Worm (Caenorhabditis elegans) whole organism, mixed stage, embryonic: ENCODE data around the gene vang-1.

Source experiments
- M03D4.4 ChIP-seq: sonication (generic microtip); optimal IDR thresholded peaks from 2 replicates; lab custom pipeline; 2017; ENCODE audit warnings: mild to moderate bottlenecking, missing genetic modification characterization, missing compliant biosample characterization
- bed-3 ChIP-seq: fragments of 200-800 bp; sonication (Bioruptor generic); optimal IDR thresholded peaks from 3 replicates; lab custom pipeline; 2018; ENCODE audit warnings: mild to moderate bottlenecking, missing genetic modification characterization, moderate library complexity, missing compliant biosample characterization
- blmp-1 ChIP-seq: fragments of 150-350 bp; optimal IDR thresholded peaks from 2 replicates; lab custom pipeline; 2014; ENCODE audit warnings: missing biosample characterization, missing genetic modification characterization
- ceh-39 ChIP-seq: fragments of 150-350 bp; optimal IDR thresholded peaks from 2 replicates; lab custom pipeline; 2014; ENCODE audit warnings: missing biosample characterization, missing genetic modification characterization
- ceh-43 ChIP-seq: fragments of 200-800 bp; sonication (Bioruptor generic); optimal IDR thresholded peaks from 2 replicates; lab custom pipeline; 2018; ENCODE audit warnings: mild to moderate bottlenecking, missing genetic modification characterization, moderate library complexity, missing compliant biosample characterization
- ceh-83 ChIP-seq: fragments of 200-800 bp; sonication (Bioruptor generic); optimal IDR thresholded peaks from 2 replicates; lab custom pipeline; 2018; ENCODE audit warnings: mild to moderate bottlenecking, missing genetic modification characterization, missing compliant biosample characterization
- ces-1 ChIP-seq: fragments of 150-350 bp; optimal IDR thresholded peaks from 2 replicates; lab custom pipeline; 2014; ENCODE audit warnings: missing biosample characterization, missing genetic modification reagents, missing genetic modification characterization
- cnd-1 ChIP-seq: fragments of 200-800 bp; sonication (Bioruptor generic); optimal IDR thresholded peaks from 2 replicates; lab custom pipeline; 2018; ENCODE audit warnings: mild to moderate bottlenecking, missing genetic modification characterization, missing compliant biosample characterization
- drap-1 ChIP-seq: fragments of 200-800 bp; sonication (Bioruptor generic); optimal IDR thresholded peaks from 3 replicates; lab custom pipeline; 2018; ENCODE audit warnings: mild to moderate bottlenecking, missing genetic modification characterization, missing compliant biosample characterization
- elt-1 ChIP-seq: sonication (generic microtip); optimal IDR thresholded peaks from 2 replicates; lab custom pipeline; 2017; ENCODE audit warnings: missing genetic modification characterization, mild to moderate bottlenecking, missing compliant biosample characterization, antibody characterized with exemption, moderate library complexity, borderline replicate concordance; ENCODE audit not compliant: insufficient read depth
- elt-3 ChIP-seq: fragments of 150-350 bp; optimal IDR thresholded peaks from 2 replicates; lab custom pipeline; 2014; ENCODE audit warnings: missing biosample characterization, missing genetic modification characterization
- flh-1 ChIP-seq: fragments of 200-800 bp; sonication (Bioruptor generic); optimal IDR thresholded peaks from 2 replicates; lab custom pipeline; 2018; ENCODE audit warnings: mild to moderate bottlenecking, missing genetic modification characterization, moderate library complexity, missing compliant biosample characterization
- ham-2 ChIP-seq: fragments of 200-800 bp; sonication (Bioruptor generic); optimal IDR thresholded peaks from 2 replicates; lab custom pipeline; 2018; ENCODE audit warnings: mild to moderate bottlenecking, missing genetic modification characterization, missing compliant biosample characterization
- hlh-1 ChIP-seq: fragments of 150-350 bp; optimal IDR thresholded peaks from 2 replicates; lab custom pipeline; 2014; ENCODE audit warnings: missing biosample characterization, missing genetic modification reagents, missing genetic modification characterization
- lin-13 ChIP-seq: fragments of 150-350 bp; optimal IDR thresholded peaks from 2 replicates; lab custom pipeline; 2014; ENCODE audit warnings: missing biosample characterization, missing genetic modification characterization
- lin-32 ChIP-seq: fragments of 200-800 bp; sonication (Bioruptor generic); optimal IDR thresholded peaks from 2 replicates; lab custom pipeline; 2018; ENCODE audit warnings: mild to moderate bottlenecking, missing genetic modification characterization, missing compliant biosample characterization
- lsy-2 ChIP-seq: fragments of 150-350 bp; optimal IDR thresholded peaks from 2 replicates; lab custom pipeline; 2014; ENCODE audit warnings: missing biosample characterization, missing genetic modification characterization
- mab-5 ChIP-seq: fragments of 150-350 bp; optimal IDR thresholded peaks from 2 replicates; lab custom pipeline; 2014; ENCODE audit warnings: missing biosample characterization, missing genetic modification characterization
- mep-1 ChIP-seq: fragments of 150-350 bp; optimal IDR thresholded peaks from 2 replicates; lab custom pipeline; 2017; ENCODE audit warnings: missing biosample characterization, missing genetic modification reagents, missing genetic modification characterization, inconsistent platforms
- mls-2 ChIP-seq: sonication (generic microtip); optimal IDR thresholded peaks from 2 replicates; lab custom pipeline; 2016; ENCODE audit warnings: mild to moderate bottlenecking, missing genetic modification characterization, moderate library complexity, missing compliant biosample characterization
- nhr-12 ChIP-seq: fragments of 150-350 bp; optimal IDR thresholded peaks from 2 replicates; lab custom pipeline; 2014; ENCODE audit warnings: missing biosample characterization, missing genetic modification characterization
- nhr-2 ChIP-seq: fragments of 150-350 bp; optimal IDR thresholded peaks from 2 replicates; lab custom pipeline; 2014; ENCODE audit warnings: missing biosample characterization, missing genetic modification characterization
- nhr-237 ChIP-seq: fragments of 150-350 bp; optimal IDR thresholded peaks from 2 replicates; lab custom pipeline; 2014; ENCODE audit warnings: missing biosample characterization, missing genetic modification characterization
- nhr-28 ChIP-seq: fragments of 150-350 bp; optimal IDR thresholded peaks from 2 replicates; lab custom pipeline; 2014; ENCODE audit warnings: missing biosample characterization, missing genetic modification characterization
- nhr-76 ChIP-seq: sonication (generic microtip); optimal IDR thresholded peaks from 2 replicates; lab custom pipeline; 2017; ENCODE audit warnings: missing biosample characterization, missing genetic modification characterization
- pha-4 ChIP-seq: fragments of 150-350 bp; optimal IDR thresholded peaks from 2 replicates; lab custom pipeline; 2018; ENCODE audit warnings: missing biosample characterization, missing genetic modification reagents, missing genetic modification characterization
- sem-2 ChIP-seq: fragments of 200-800 bp; sonication (Bioruptor generic); optimal IDR thresholded peaks from 2 replicates; lab custom pipeline; 2018; ENCODE audit warnings: mild to moderate bottlenecking, missing genetic modification characterization, missing compliant biosample characterization
- snpc-4 ChIP-seq: fragments of 150-350 bp; optimal IDR thresholded peaks from 2 replicates; lab custom pipeline; 2014; ENCODE audit warnings: missing biosample characterization, missing genetic modification characterization
- sptf-1 ChIP-seq: sonication (generic microtip); optimal IDR thresholded peaks from 2 replicates; lab custom pipeline; 2017; ENCODE audit warnings: mild to moderate bottlenecking, missing genetic modification characterization, moderate library complexity, missing compliant biosample characterization
- tbx-8 ChIP-seq: fragments of 200-800 bp; sonication (Bioruptor generic); optimal IDR thresholded peaks from 2 replicates; lab custom pipeline; 2018; ENCODE audit warnings: mild to moderate bottlenecking, missing genetic modification characterization, moderate library complexity, missing compliant biosample characterization
- unc-120 ChIP-seq: sonication (generic microtip); optimal IDR thresholded peaks from 2 replicates; lab custom pipeline; 2017; ENCODE audit warnings: missing genetic modification characterization, missing compliant biosample characterization; ENCODE audit not compliant: poor library complexity, severe bottlenecking
- unc-39 ChIP-seq: fragments of 150-350 bp; optimal IDR thresholded peaks from 2 replicates; lab custom pipeline; 2014; ENCODE audit warnings: missing biosample characterization, missing genetic modification characterization
- unc-62 ChIP-seq: fragments of 150-350 bp; optimal IDR thresholded peaks from 2 replicates; lab custom pipeline; 2014; ENCODE audit warnings: missing biosample characterization, missing genetic modification reagents, missing genetic modification characterization
- zip-8 ChIP-seq: fragments of 150-350 bp; optimal IDR thresholded peaks from 2 replicates; lab custom pipeline; 2014; ENCODE audit warnings: missing biosample characterization, missing genetic modification characterization
- ztf-11 ChIP-seq: fragments of 150-350 bp; optimal IDR thresholded peaks from 2 replicates; lab custom pipeline; 2014; ENCODE audit warnings: missing biosample characterization, missing genetic modification characterization

Gene vang-1

DNA sequence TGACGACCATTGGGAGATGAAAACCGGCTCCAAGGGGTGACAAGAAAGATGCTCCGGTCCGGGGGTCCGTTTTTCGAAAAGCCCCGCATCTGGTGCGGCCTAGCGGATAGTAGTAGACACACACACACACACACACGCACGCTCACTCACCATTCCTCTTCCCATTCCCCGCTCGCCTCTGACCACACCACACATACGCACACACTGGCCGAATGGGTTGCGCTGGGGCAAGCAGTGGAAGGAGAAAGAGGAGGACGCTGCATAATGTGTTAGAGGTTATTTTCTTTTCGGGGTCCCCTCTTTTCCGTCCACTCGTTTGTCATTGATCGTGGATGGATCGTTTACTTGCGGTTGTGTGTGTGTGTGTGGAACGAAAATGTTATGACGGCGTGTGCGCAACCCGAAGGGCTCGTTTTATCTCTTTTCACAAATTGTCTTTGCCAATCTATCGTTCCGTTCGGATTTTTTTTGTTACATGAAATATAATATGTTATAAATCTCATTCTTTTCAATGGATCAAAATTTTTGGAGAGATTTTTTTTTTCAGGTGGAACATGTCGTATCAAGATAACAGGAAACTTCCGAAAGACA, at the start of gene vang-1:
vang-1 (plus strand) TSS at position 541 of the 591 bp plus-strand sequence.
- TF ChIP-seq nhr-28 (no peak), nhr-237 (no peak), mep-1 (tag; lab: Kevin White, UChicago) (peak; percentile 38), ztf-11 (tag; lab: Kevin White, UChicago) (peak; percentile 61), nhr-2 (tag; lab: Kevin White, UChicago) (no peak), lin-32 (peak; percentile 59), ces-1 (GFP tag; lab: Kevin White, UChicago) (peak; percentile 16), tbx-8 (GFP tag; lab: Kevin White, UChicago) (no peak), hlh-1 (tag; lab: Kevin White, UChicago) (peak; percentile 24), sptf-1 (tag; lab: Kevin White, UChicago) (peak; percentile 80), bed-3 (GFP tag; lab: Kevin White, UChicago) (no peak), sem-2 (GFP tag; lab: Kevin White, UChicago) (peak; percentile 50), ceh-83 (GFP tag; lab: Kevin White, UChicago) (peak; percentile 74), unc-62 (GFP tag; lab: Kevin White, UChicago) (peak; percentile 22), drap-1 (GFP tag; lab: Kevin White, UChicago) (peak; percentile 74), M03D4.4 (peak; percentile 26), nhr-12 (tag; lab: Kevin White, UChicago) (no peak), mab-5 (tag; lab: Kevin White, UChicago) (no peak), flh-1 (GFP tag; lab: Kevin White, UChicago) (no peak), lsy-2 (tag; lab: Kevin White, UChicago) (no peak), cnd-1 (tag; lab: Kevin White, UChicago) (peak; percentile 74), zip-8 (no peak), lin-13 (tag; lab: Kevin White, UChicago) (peak; percentile 47), mls-2 (tag; lab: Kevin White, UChicago) (peak; percentile 70), unc-39 (no peak), pha-4 (tag; lab: Kevin White, UChicago) (no peak), snpc-4 (tag; lab: Kevin White, UChicago) (no peak), ham-2 (GFP tag; lab: Kevin White, UChicago) (peak; percentile 63), blmp-1 (tag; lab: Kevin White, UChicago) (no peak), nhr-76 (no peak), elt-1 (no peak), ceh-39 (tag; lab: Kevin White, UChicago) (no peak), unc-120 (tag; lab: Kevin White, UChicago) (peak; percentile 48), elt-3 (tag; lab: Kevin White, UChicago) (no peak)
- TF ChIP-seq, all 35 proteins: peak for 16

DNA sequence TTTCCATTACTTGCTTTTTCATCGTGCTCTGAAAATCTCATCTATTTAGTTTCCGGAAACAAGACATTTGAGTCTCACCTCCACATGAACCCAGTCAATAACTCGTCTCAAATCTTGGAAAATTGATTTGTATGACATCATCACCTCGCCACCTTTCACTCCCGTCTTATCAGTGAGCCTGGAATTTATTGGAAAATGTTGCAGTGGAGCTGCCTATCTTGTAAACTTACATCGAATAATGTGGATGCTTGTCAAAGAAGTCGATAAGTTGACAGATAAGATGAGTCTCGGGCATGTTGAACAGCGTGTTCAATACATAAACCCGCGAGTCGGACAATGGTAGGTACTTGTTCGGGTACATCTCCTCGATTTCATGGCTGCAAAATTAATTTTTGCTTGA, 48.9 kb upstream of the vang-1 start:
- no peak for TF ChIP-seq lin-32
- no peak for TF ChIP-seq drap-1 (GFP tag; lab: Kevin White, UChicago)
- TF ChIP-seq ces-1 (GFP tag; lab: Kevin White, UChicago) = no peak
- TF ChIP-seq hlh-1 (tag; lab: Kevin White, UChicago) = no peak
- no peak for TF ChIP-seq snpc-4 (tag; lab: Kevin White, UChicago)
- no peak for TF ChIP-seq ceh-43 (GFP tag; lab: Kevin White, UChicago)
- TF ChIP-seq M03D4.4 = no peak
- no peak for TF ChIP-seq nhr-28
- no peak for TF ChIP-seq cnd-1 (tag; lab: Kevin White, UChicago)
- no peak for TF ChIP-seq sem-2 (GFP tag; lab: Kevin White, UChicago)
- no peak for TF ChIP-seq nhr-12 (tag; lab: Kevin White, UChicago)
- no peak for TF ChIP-seq bed-3 (GFP tag; lab: Kevin White, UChicago)
- no peak for TF ChIP-seq ztf-11 (tag; lab: Kevin White, UChicago)

DNA sequence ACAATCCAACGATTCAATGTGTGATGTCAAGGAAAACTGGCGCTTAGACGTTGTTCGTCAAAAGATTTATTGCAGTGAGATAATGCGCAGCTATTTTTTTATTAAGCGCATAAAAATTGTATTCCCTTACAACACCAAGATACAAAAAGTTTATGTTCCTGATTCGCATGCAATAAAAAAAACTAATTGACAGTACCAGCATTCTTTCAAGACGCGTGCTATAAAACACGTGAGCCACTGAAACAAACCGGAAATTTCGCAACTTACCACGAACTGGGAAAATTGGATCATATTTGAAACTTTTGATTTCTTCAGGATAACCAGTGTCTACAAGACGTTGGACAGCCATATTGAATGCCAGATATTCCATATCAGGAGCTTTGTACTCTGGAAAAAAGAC, 48.2 kb upstream of the vang-1 start:
- TF ChIP-seq nhr-237 (no peak), ceh-83 (GFP tag; lab: Kevin White, UChicago) (no peak), blmp-1 (tag; lab: Kevin White, UChicago) (no peak), lin-13 (tag; lab: Kevin White, UChicago) (no peak), mab-5 (tag; lab: Kevin White, UChicago) (no peak), unc-39 (no peak), zip-8 (no peak), unc-62 (GFP tag; lab: Kevin White, UChicago) (no peak), mls-2 (tag; lab: Kevin White, UChicago) (no peak), ztf-11 (tag; lab: Kevin White, UChicago) (no peak), cnd-1 (tag; lab: Kevin White, UChicago) (no peak), nhr-2 (tag; lab: Kevin White, UChicago) (no peak), drap-1 (GFP tag; lab: Kevin White, UChicago) (no peak), mep-1 (tag; lab: Kevin White, UChicago) (no peak), ceh-39 (tag; lab: Kevin White, UChicago) (no peak), ceh-43 (GFP tag; lab: Kevin White, UChicago) (no peak)
